Worm (Caenorhabditis elegans) whole organism, L3 larva: Measurements from ENCODE around the gene pyk-2.
A peak's percentile ranks its signal among the peaks of the same experiment; 100 is the strongest.

Experiments used
- R02D3.7 ChIP-seq: fragments of 150-350 bp; optimal IDR thresholded peaks from 2 replicates; lab custom pipeline; 2014; ENCODE audit warnings: missing biosample characterization, missing genetic modification characterization
- ZK546.5 ChIP-seq: sonication (generic microtip); optimal IDR thresholded peaks from 2 replicates; lab custom pipeline; 2017; ENCODE audit warnings: missing biosample characterization, missing genetic modification characterization
- aly-2 ChIP-seq: fragments of 150-350 bp; optimal IDR thresholded peaks from 2 replicates; lab custom pipeline; 2014; ENCODE audit warnings: missing biosample characterization, missing genetic modification characterization
- ama-1 ChIP-seq: fragments of 150-350 bp; optimal IDR thresholded peaks from 2 replicates; lab custom pipeline; 2018
- ceh-16 ChIP-seq: sonication (generic microtip); optimal IDR thresholded peaks from 2 replicates; lab custom pipeline; 2017; ENCODE audit warnings: missing biosample characterization, missing genetic modification characterization
- ceh-28 ChIP-seq: fragments of 150-350 bp; optimal IDR thresholded peaks from 2 replicates; lab custom pipeline; 2014; ENCODE audit warnings: missing biosample characterization, missing genetic modification reagents, missing genetic modification characterization
- ceh-82 ChIP-seq: fragments of 150-350 bp; optimal IDR thresholded peaks from 2 replicates; lab custom pipeline; 2014; ENCODE audit warnings: missing biosample characterization, missing genetic modification characterization
- ceh-9 ChIP-seq: sonication (generic microtip); optimal IDR thresholded peaks from 2 replicates; lab custom pipeline; 2018; ENCODE audit warnings: missing biosample characterization, missing genetic modification characterization
- elt-1 ChIP-seq: fragments of 150-350 bp; optimal IDR thresholded peaks from 2 replicates; lab custom pipeline; 2014; ENCODE audit warnings: missing biosample characterization, missing genetic modification characterization
- elt-2 ChIP-seq: sonication (generic microtip); optimal IDR thresholded peaks from 2 replicates; lab custom pipeline; 2016; ENCODE audit warnings: missing genetic modification reagents, mild to moderate bottlenecking, missing genetic modification characterization, missing compliant biosample characterization
- eor-1 ChIP-seq, 2 experiments: fragments of 150-350 bp; optimal IDR thresholded peaks; 2 replicates each; lab custom pipeline; 2014 to 2018; ENCODE audit warnings: missing biosample characterization in 2 of 2, missing genetic modification characterization in 2 of 2
- fkh-10 ChIP-seq: sonication (generic microtip); optimal IDR thresholded peaks from 2 replicates; lab custom pipeline; 2017; ENCODE audit warnings: missing biosample characterization, missing genetic modification reagents, missing genetic modification characterization
- fkh-2 ChIP-seq: fragments of 150-350 bp; optimal IDR thresholded peaks from 2 replicates; lab custom pipeline; 2014; ENCODE audit warnings: missing biosample characterization, missing genetic modification reagents, missing genetic modification characterization
- fos-1 ChIP-seq: fragments of 150-350 bp; optimal IDR thresholded peaks from 2 replicates; lab custom pipeline; 2014; ENCODE audit warnings: missing biosample characterization, missing genetic modification characterization
- hmg-11 ChIP-seq: sonication (generic microtip); optimal IDR thresholded peaks from 2 replicates; lab custom pipeline; 2016; ENCODE audit warnings: missing genetic modification characterization, missing compliant biosample characterization
- jun-1 ChIP-seq: fragments of 150-350 bp; optimal IDR thresholded peaks from 2 replicates; lab custom pipeline; 2014; ENCODE audit warnings: missing biosample characterization, missing genetic modification reagents, missing genetic modification characterization
- lin-15B ChIP-seq: fragments of 150-350 bp; optimal IDR thresholded peaks from 2 replicates; lab custom pipeline; 2014; ENCODE audit warnings: missing biosample characterization, missing genetic modification characterization
- lin-39 ChIP-seq: fragments of 150-350 bp; optimal IDR thresholded peaks from 2 replicates; lab custom pipeline; 2018; ENCODE audit warnings: missing biosample characterization, missing genetic modification reagents, missing genetic modification characterization
- lsy-12 ChIP-seq: sonication (generic microtip); optimal IDR thresholded peaks from 2 replicates; lab custom pipeline; 2016; ENCODE audit warnings: mild to moderate bottlenecking, missing genetic modification characterization, missing compliant biosample characterization
- mdl-1 ChIP-seq: fragments of 150-350 bp; optimal IDR thresholded peaks from 2 replicates; lab custom pipeline; 2014; ENCODE audit warnings: missing biosample characterization, missing genetic modification characterization
- mml-1 ChIP-seq: fragments of 150-350 bp; sonication (generic microtip); optimal IDR thresholded peaks from 3 replicates; lab custom pipeline; 2014; ENCODE audit warnings: missing biosample characterization, missing genetic modification characterization
- nfya-1 ChIP-seq: sonication (generic microtip); optimal IDR thresholded peaks from 2 replicates; lab custom pipeline; 2017; ENCODE audit warnings: missing genetic modification characterization, mild to moderate bottlenecking, missing compliant biosample characterization, antibody characterized with exemption, moderate library complexity; ENCODE audit not compliant: insufficient read depth
- nhr-11 ChIP-seq: fragments of 150-350 bp; optimal IDR thresholded peaks from 2 replicates; lab custom pipeline; 2014; ENCODE audit warnings: missing biosample characterization, missing genetic modification characterization
- nhr-12 ChIP-seq: fragments of 150-350 bp; optimal IDR thresholded peaks from 2 replicates; lab custom pipeline; 2014; ENCODE audit warnings: missing biosample characterization, missing genetic modification characterization
- nhr-23 ChIP-seq: fragments of 150-350 bp; optimal IDR thresholded peaks from 2 replicates; lab custom pipeline; 2014; ENCODE audit warnings: missing biosample characterization, missing genetic modification reagents, missing genetic modification characterization
- nhr-25 ChIP-seq: sonication (generic microtip); optimal IDR thresholded peaks from 2 replicates; lab custom pipeline; 2017; ENCODE audit warnings: missing biosample characterization, missing genetic modification characterization
- nhr-28 ChIP-seq: fragments of 150-350 bp; optimal IDR thresholded peaks from 2 replicates; lab custom pipeline; 2014; ENCODE audit warnings: missing biosample characterization, missing genetic modification characterization
- nhr-43 ChIP-seq: sonication (generic microtip); optimal IDR thresholded peaks from 2 replicates; lab custom pipeline; 2016; ENCODE audit warnings: mild to moderate bottlenecking, missing genetic modification characterization, missing compliant biosample characterization; ENCODE audit not compliant: poor library complexity, severe bottlenecking
- nhr-67 ChIP-seq: fragments of 150-350 bp; optimal IDR thresholded peaks from 2 replicates; lab custom pipeline; 2014; ENCODE audit warnings: missing biosample characterization, missing genetic modification characterization
- nhr-76 ChIP-seq: fragments of 150-350 bp; sonication (generic microtip); optimal IDR thresholded peaks from 5 replicates; lab custom pipeline; 2014; ENCODE audit warnings: missing biosample characterization, missing genetic modification characterization
- nhr-77 ChIP-seq: fragments of 150-350 bp; optimal IDR thresholded peaks from 2 replicates; lab custom pipeline; 2014; ENCODE audit warnings: missing biosample characterization, missing genetic modification characterization
- pha-4 ChIP-seq: fragments of 150-350 bp; optimal IDR thresholded peaks from 2 replicates; lab custom pipeline; 2014; ENCODE audit warnings: missing biosample characterization, missing genetic modification reagents, missing genetic modification characterization
- pqm-1 ChIP-seq: fragments of 150-350 bp; optimal IDR thresholded peaks from 2 replicates; lab custom pipeline; 2017; ENCODE audit warnings: missing biosample characterization, missing genetic modification characterization, inconsistent platforms
- sea-2 ChIP-seq: fragments of 150-350 bp; sonication (generic microtip); optimal IDR thresholded peaks from 4 replicates; lab custom pipeline; 2014; ENCODE audit warnings: missing biosample characterization, missing genetic modification reagents, missing genetic modification characterization
- skn-1 ChIP-seq: fragments of 150-350 bp; optimal IDR thresholded peaks from 2 replicates; lab custom pipeline; 2014; ENCODE audit warnings: missing biosample characterization, missing genetic modification characterization
- snpc-4 ChIP-seq: fragments of 150-350 bp; optimal IDR thresholded peaks from 2 replicates; lab custom pipeline; 2014; ENCODE audit warnings: missing biosample characterization, missing genetic modification characterization
- tbx-2 ChIP-seq: sonication (generic microtip); optimal IDR thresholded peaks from 2 replicates; lab custom pipeline; 2016; ENCODE audit warnings: mild to moderate bottlenecking, missing genetic modification characterization, missing compliant biosample characterization
- unc-39 ChIP-seq: sonication (generic microtip); optimal IDR thresholded peaks from 4 replicates; lab custom pipeline; 2017; ENCODE audit warnings: missing biosample characterization, missing genetic modification characterization
- unc-62 ChIP-seq: fragments of 150-350 bp; sonication (generic microtip); optimal IDR thresholded peaks from 4 replicates; lab custom pipeline; 2014; ENCODE audit warnings: missing biosample characterization, missing genetic modification reagents, missing genetic modification characterization
- zag-1 ChIP-seq: fragments of 150-350 bp; optimal IDR thresholded peaks from 2 replicates; lab custom pipeline; 2014; ENCODE audit warnings: missing biosample characterization, missing genetic modification characterization
- ztf-11 ChIP-seq: fragments of 150-350 bp; optimal IDR thresholded peaks from 2 replicates; lab custom pipeline; 2014; ENCODE audit warnings: missing biosample characterization, missing genetic modification characterization
- ztf-4 ChIP-seq: fragments of 150-350 bp; optimal IDR thresholded peaks from 2 replicates; lab custom pipeline; 2014; ENCODE audit warnings: missing biosample characterization, missing genetic modification characterization

pyk-2 gene

ce11 chrIV:10919770-10920169, 10.1 kb downstream of the pyk-2 start, which contains the start of gene rbr-2:
Gene rbr-2, plus strand, starts transcription at chrIV:10920070.
- TF ChIP-seq ceh-28 (tag; lab: Kevin White, UChicago) (no peak), lin-39 (tag; lab: Kevin White, UChicago) (no peak), nhr-28 (no peak), unc-62 (GFP tag; lab: Kevin White, UChicago) (no peak), fkh-2 (tag; lab: Kevin White, UChicago) (no peak), elt-2 (tag; lab: Kevin White, UChicago) (no peak), zag-1 (tag; lab: Kevin White, UChicago) (no peak), sea-2 (GFP tag; lab: Kevin White, UChicago) (no peak), elt-1 (tag; lab: Kevin White, UChicago) (no peak), pha-4 (tag; lab: Kevin White, UChicago) (no peak), ZK546.5 (no peak), jun-1 (tag; lab: Kevin White, UChicago) (no peak), nhr-43 (tag; lab: Kevin White, UChicago) (no peak), nhr-67 (no peak), ceh-16 (tag; lab: Kevin White, UChicago) (no peak), nhr-77 (tag; lab: Kevin White, UChicago) (no peak), nhr-12 (tag; lab: Kevin White, UChicago) (no peak)

- peak; percentile 65 for TF ChIP-seq skn-1 (tag; lab: Kevin White, UChicago)
- peak; percentile 18 for TF ChIP-seq nhr-43 (tag; lab: Kevin White, UChicago)
- no peak for TF ChIP-seq nhr-28
- TF ChIP-seq ceh-82, result peak; percentile 7
- TF ChIP-seq nhr-23 (tag; lab: Kevin White, UChicago), result peak; percentile 49
- no peak for TF ChIP-seq ztf-4 (tag; lab: Kevin White, UChicago)
- TF ChIP-seq lsy-12 (tag; lab: Kevin White, UChicago), result peak; percentile 23
- TF ChIP-seq ztf-11, result no peak
- TF ChIP-seq jun-1 (tag; lab: Kevin White, UChicago), result peak; percentile 39
- TF ChIP-seq R02D3.7, result peak; percentile 34
- TF ChIP-seq eor-1 (tag; optimal IDR thresholded peaks at IDR 0.05; lab: Kevin White, UChicago), result no peak
- peak; percentile 77 for TF ChIP-seq ceh-28 (tag; lab: Kevin White, UChicago)
- no peak for TF ChIP-seq tbx-2 (tag; lab: Kevin White, UChicago)
- no peak for TF ChIP-seq nhr-77 (tag; lab: Kevin White, UChicago)
- TF ChIP-seq unc-39 (tag; lab: Kevin White, UChicago), result no peak
- no peak for TF ChIP-seq nhr-76 (tag; lab: Kevin White, UChicago)
- no peak for TF ChIP-seq nhr-12 (tag; lab: Kevin White, UChicago)
- TF ChIP-seq elt-1 (tag; lab: Kevin White, UChicago), result peak; percentile 46
- TF ChIP-seq aly-2, result no peak
- TF ChIP-seq ama-1, result no peak
- no peak for TF ChIP-seq ceh-16 (tag; lab: Kevin White, UChicago)
- no peak for TF ChIP-seq fkh-2 (tag; lab: Kevin White, UChicago)
- TF ChIP-seq fkh-10, result peak; percentile 57
- peak; percentile 79 for TF ChIP-seq snpc-4
- no peak for TF ChIP-seq ceh-9 (tag; lab: Kevin White, UChicago)
- TF ChIP-seq nhr-11 (tag; lab: Kevin White, UChicago), result no peak
- peak; percentile 63 for TF ChIP-seq hmg-11 (tag; lab: Kevin White, UChicago)
- TF ChIP-seq elt-2 (tag; lab: Kevin White, UChicago), result peak; percentile 28
- no peak for TF ChIP-seq mdl-1 (tag; lab: Kevin White, UChicago)
- TF ChIP-seq lin-39 (tag; lab: Kevin White, UChicago), result peak; percentile 72
- TF ChIP-seq lin-15B (tag; lab: Kevin White, UChicago), result peak; percentile 68
- TF ChIP-seq fos-1 (tag; lab: Kevin White, UChicago), result no peak
- no peak for TF ChIP-seq mml-1
- peak; percentile 16 for TF ChIP-seq pqm-1
- TF ChIP-seq nhr-25, result peak; percentile 35
- TF ChIP-seq unc-62 (GFP tag; lab: Kevin White, UChicago), result no peak
- TF ChIP-seq nfya-1 (tag; lab: Kevin White, UChicago), result peak; percentile 87
- peak; percentile 88 for TF ChIP-seq pha-4 (tag; lab: Kevin White, UChicago)
These were observed 23.4 kb downstream of the pyk-2 start, which contains the start of the genes dnc-1 and lsm-7 for ce11 chrIV:10933062-10933552. Gene dnc-1, minus strand, starts transcription at chrIV:10933203. Gene lsm-7, plus strand, starts transcription at chrIV:10933502.
